Fruit fly (Drosophila melanogaster): Measurements from ENCODE around the gene disco-r.

disco-r gene

dm6 chrX:16140603-16141002, 8.2 kb downstream of the disco-r start:
- TF ChIP-seq dsf (GFP tag; optimal IDR thresholded peaks at IDR 0.05; ENCODE audit: borderline replicate concordance) (no peak), ey (GFP tag; optimal IDR thresholded peaks at IDR 0.05) (no peak), Myc (optimal IDR thresholded peaks at IDR 0.05) (no peak), sv (GFP tag; optimal IDR thresholded peaks at IDR 0.05) (peak; percentile 21), jim (GFP tag; optimal IDR thresholded peaks at IDR 0.05) (no peak)

DNA sequence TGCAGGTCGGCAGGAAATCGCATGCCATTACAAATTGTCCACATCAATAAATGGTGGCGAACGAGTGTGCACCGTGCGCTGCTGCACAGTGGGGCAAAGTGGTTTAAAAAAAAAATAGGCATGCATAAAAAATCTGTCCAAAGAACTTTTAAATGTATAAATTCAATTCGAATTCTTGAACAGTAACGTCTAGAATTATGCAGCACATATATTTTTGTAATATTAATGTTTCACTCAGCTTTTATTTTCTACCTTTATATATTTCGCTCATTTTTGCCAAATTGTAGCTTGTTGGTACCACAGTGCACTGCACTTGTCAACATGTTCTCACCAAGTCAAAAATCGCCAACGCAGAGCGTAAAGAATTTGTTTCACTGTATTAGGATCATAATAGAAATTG, 9.7 kb downstream of the disco-r start:
- TF ChIP-seq rgr (GFP tag; optimal IDR thresholded peaks at IDR 0.05), result peak; percentile 40
- TF ChIP-seq HLH106 (tag; optimal IDR thresholded peaks at IDR 0.05), result peak; percentile 18
- TF ChIP-seq woc (GFP tag; optimal IDR thresholded peaks at IDR 0.05), result no peak
- TF ChIP-seq psq (GFP tag; optimal IDR thresholded peaks at IDR 0.05), result peak; percentile 8
- peak; percentile 16 for TF ChIP-seq fru (GFP tag; optimal IDR thresholded peaks at IDR 0.05)
- TF ChIP-seq foxo (GFP tag; optimal IDR thresholded peaks at IDR 0.05), result peak in 1 of 2 experiments; percentile 22
- TF ChIP-seq Hr83 (GFP tag; optimal IDR thresholded peaks at IDR 0.05; ENCODE audit: poor library complexity, severe bottlenecking), result no peak
- peak; percentile 16 for TF ChIP-seq OdsH (GFP tag; optimal IDR thresholded peaks at IDR 0.05)
- no peak for TF ChIP-seq usp (GFP tag; optimal IDR thresholded peaks at IDR 0.05)
- TF ChIP-seq h (GFP tag; optimal IDR thresholded peaks at IDR 0.05), result peak; percentile 27

DNA sequence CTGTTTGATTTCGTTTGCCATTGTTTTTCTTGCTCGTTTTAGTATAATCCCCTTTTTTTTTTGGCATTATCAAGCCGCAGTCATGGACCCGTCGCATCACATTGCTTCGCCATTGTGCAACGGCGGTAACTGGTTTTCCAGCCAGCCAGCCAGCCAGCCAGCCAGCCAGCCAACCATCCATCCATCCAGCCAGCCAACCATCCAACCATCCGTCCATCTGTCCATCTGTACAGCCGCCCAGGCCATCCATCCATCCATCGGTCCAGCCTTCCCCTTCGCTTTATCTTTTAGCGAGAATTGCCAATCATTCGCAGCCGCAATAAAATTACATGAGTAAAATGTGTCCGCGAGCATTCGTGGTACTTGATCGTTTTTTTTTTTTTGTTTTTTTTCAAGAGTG, 12.9 kb downstream of the disco-r start:
- TF ChIP-seq sage (GFP tag; optimal IDR thresholded peaks at IDR 0.05), result no peak
- no peak for TF ChIP-seq GATAd (GFP tag; optimal IDR thresholded peaks at IDR 0.05)
- TF ChIP-seq Jra (GFP tag; optimal IDR thresholded peaks at IDR 0.05), result no peak
- TF ChIP-seq ey (GFP tag; optimal IDR thresholded peaks at IDR 0.05), result no peak
- no peak for TF ChIP-seq Myc (optimal IDR thresholded peaks at IDR 0.05)
- TF ChIP-seq Rel (GFP tag; optimal IDR thresholded peaks at IDR 0.05), result no peak
- no peak for TF ChIP-seq Rel (tag; optimal IDR thresholded peaks at IDR 0.05)
- TF ChIP-seq Sp1 (GFP tag; optimal IDR thresholded peaks at IDR 0.05), result no peak
- no peak for TF ChIP-seq woc (GFP tag; optimal IDR thresholded peaks at IDR 0.05)
- TF ChIP-seq br (GFP tag; optimal IDR thresholded peaks at IDR 0.05), result no peak

DNA sequence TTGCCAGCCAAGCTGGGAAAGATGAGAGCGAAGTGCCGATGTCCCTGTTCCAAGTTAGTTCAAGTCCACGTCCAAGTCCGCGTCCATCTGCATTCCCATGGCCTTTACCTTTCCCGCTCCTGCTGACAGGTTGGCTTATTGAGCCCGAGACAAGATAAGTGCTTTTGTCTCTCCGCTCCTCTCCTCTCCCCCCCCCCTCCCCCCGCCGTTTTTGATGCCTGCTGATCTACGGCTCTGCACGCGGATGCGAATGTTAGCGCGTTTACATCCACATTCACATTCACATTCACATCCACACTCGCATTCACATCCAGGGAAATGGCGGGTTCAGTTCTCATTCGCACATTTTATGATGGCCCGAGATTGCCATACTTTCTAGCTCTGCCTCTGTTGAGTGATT, 13.4 kb downstream of the disco-r start:
- TF ChIP-seq Dfd (GFP tag; optimal IDR thresholded peaks at IDR 0.05), result peak; percentile 68
- no peak for TF ChIP-seq sv (GFP tag; optimal IDR thresholded peaks at IDR 0.05)

DNA sequence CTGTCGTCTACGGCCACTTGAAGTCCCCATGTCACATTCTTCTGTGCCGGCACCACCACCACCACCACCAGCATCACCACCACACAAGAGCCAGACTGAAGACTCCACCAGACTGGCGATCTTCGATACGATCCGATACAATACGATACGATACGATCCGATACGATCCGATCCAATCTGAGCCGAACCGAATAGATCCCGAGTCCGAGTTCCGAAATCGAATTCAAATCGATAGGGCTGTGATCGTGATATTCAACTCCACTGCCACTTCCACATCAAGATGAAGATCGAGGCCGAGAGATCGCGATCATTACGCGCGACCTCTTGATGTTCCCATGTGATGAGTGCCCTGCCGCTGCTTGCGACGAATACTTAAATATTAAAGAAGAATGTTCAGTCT, 24.5 kb downstream of the disco-r start:
- TF ChIP-seq Vsx2 (GFP tag; optimal IDR thresholded peaks at IDR 0.05; ENCODE audit: partially characterized antibody) (no peak), OdsH (GFP tag; optimal IDR thresholded peaks at IDR 0.05) (no peak), lola (GFP tag; optimal IDR thresholded peaks at IDR 0.05) (no peak), sv (GFP tag; optimal IDR thresholded peaks at IDR 0.05) (no peak), N (GFP tag; optimal IDR thresholded peaks at IDR 0.05) (no peak), ey (GFP tag; optimal IDR thresholded peaks at IDR 0.05) (no peak), rgr (GFP tag; optimal IDR thresholded peaks at IDR 0.05) (no peak)

DNA sequence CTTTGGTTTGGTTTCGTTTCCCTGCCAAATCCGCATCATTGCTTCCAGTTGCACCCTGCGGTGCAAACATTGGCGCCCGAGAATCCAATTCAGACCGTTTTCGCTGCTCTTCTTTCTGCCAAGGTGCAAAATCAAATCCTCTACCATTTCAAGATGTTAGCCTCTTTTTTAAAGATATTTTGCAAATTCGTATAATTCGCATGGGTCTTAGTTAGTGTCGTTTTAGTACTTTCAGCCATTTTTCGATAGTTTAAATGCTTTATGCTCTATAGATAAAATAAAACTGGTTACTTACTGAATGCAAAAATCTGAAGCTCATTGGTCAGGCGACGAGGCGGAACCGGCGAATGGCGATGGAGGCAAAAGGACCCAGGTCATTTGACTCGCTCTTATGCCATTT, 37.1 kb downstream of the disco-r start:
- TF ChIP-seq Hr83 (GFP tag; optimal IDR thresholded peaks at IDR 0.05; ENCODE audit: poor library complexity, severe bottlenecking) (no peak), CrebA (GFP tag; optimal IDR thresholded peaks at IDR 0.05; ENCODE audit: borderline replicate concordance) (no peak), dsf (GFP tag; optimal IDR thresholded peaks at IDR 0.05; ENCODE audit: borderline replicate concordance) (no peak), dmrt93B (GFP tag; optimal IDR thresholded peaks at IDR 0.05) (no peak), dl (GFP tag; optimal IDR thresholded peaks at IDR 0.05; ENCODE audit: insufficient read depth in 1 of 2, partially characterized antibody in 2 of 2) (no peak), Dif (GFP tag; optimal IDR thresholded peaks at IDR 0.05; ENCODE audit: partially characterized antibody) (no peak), rgr (GFP tag; optimal IDR thresholded peaks at IDR 0.05) (no peak), GATAd (GFP tag; optimal IDR thresholded peaks at IDR 0.05) (no peak), Myc (optimal IDR thresholded peaks at IDR 0.05) (no peak), Rel (GFP tag; optimal IDR thresholded peaks at IDR 0.05) (no peak), Rel (tag; optimal IDR thresholded peaks at IDR 0.05) (no peak), brk (GFP tag; optimal IDR thresholded peaks at IDR 0.05) (no peak), Vsx2 (GFP tag; optimal IDR thresholded peaks at IDR 0.05; ENCODE audit: partially characterized antibody) (no peak), Abd-B (GFP tag; optimal IDR thresholded peaks at IDR 0.05) (no peak), fru (GFP tag; optimal IDR thresholded peaks at IDR 0.05) (peak; percentile 43), Sp1 (GFP tag; optimal IDR thresholded peaks at IDR 0.05) (no peak), N (GFP tag; optimal IDR thresholded peaks at IDR 0.05) (no peak), tai (GFP tag; optimal IDR thresholded peaks at IDR 0.05) (no peak), woc (GFP tag; optimal IDR thresholded peaks at IDR 0.05) (peak; percentile 35), jim (GFP tag; optimal IDR thresholded peaks at IDR 0.05) (no peak), br (GFP tag; optimal IDR thresholded peaks at IDR 0.05) (peak; percentile 17), HLH106 (tag; optimal IDR thresholded peaks at IDR 0.05) (peak; percentile 14), sage (GFP tag; optimal IDR thresholded peaks at IDR 0.05) (no peak), CG9705 (GFP tag; optimal IDR thresholded peaks at IDR 0.05) (no peak), Hr78 (GFP tag; optimal IDR thresholded peaks at IDR 0.05) (no peak), ey (GFP tag; optimal IDR thresholded peaks at IDR 0.05) (peak; percentile 28), sv (GFP tag; optimal IDR thresholded peaks at IDR 0.05) (no peak), Dfd (GFP tag; optimal IDR thresholded peaks at IDR 0.05) (no peak), lola (GFP tag; optimal IDR thresholded peaks at IDR 0.05) (no peak), Mio (GFP tag; optimal IDR thresholded peaks at IDR 0.05) (no peak), Hnf4 (GFP tag; optimal IDR thresholded peaks at IDR 0.05) (no peak), CG32264 (GFP tag; optimal IDR thresholded peaks at IDR 0.05) (no peak)
